Worm (Caenorhabditis elegans): ENCODE data around the gene K05F1.1.

ce11 chrII:5841866-5842265 is 40.7 kb downstream of the K05F1.1 start, which contains the start of gene nep-25:
- TF ChIP-seq dao-5 (tag; optimal IDR thresholded peaks at IDR 0.05), result no peak
- no peak for TF ChIP-seq him-1 (tag; optimal IDR thresholded peaks at IDR 0.05)
